Fruit fly (Drosophila melanogaster): ENCODE measurements around the gene Nepl7.

DNA sequence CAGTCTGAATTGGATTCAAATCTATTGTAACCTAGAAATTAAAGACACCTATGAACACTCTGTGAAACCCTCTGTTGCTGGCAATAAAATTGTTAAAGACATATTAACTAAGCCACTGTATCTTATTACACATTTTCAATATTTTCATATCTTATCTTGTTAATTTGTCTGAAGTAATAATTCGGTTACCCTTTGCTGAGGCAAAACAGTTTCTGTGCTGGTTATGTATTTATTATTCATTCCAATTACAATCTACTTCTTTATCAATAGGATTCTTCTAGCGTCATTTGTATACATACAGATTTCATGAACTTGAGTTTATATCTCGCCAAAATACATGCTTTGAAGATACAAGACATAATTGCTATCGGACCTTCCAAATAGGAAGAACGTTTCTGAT is 39.1 kb upstream of the Nepl7 start:
- TF ChIP-seq CTCF (optimal IDR thresholded peaks at IDR 0.05) (no peak), CG8478 (optimal IDR thresholded peaks at IDR 0.05) (no peak)
